Fruit fly (Drosophila melanogaster) whole organism, larva: ENCODE results near the gene Pi3K21B.

Source experiments
- noc ChIP-seq: fragments of 200-800 bp; sonication (Bioruptor generic); optimal IDR thresholded peaks from 3 replicates; lab custom pipeline; 2019; ENCODE audit warnings: missing biosample characterization, mild to moderate bottlenecking, missing genetic modification characterization, moderate library complexity

The Pi3K21B gene

dm6 chr2L:309177-309576, 11.5 kb downstream of the Pi3K21B start:
- peak; percentile 10 for TF ChIP-seq noc (tag; lab: Kevin White, UChicago)

DNA sequence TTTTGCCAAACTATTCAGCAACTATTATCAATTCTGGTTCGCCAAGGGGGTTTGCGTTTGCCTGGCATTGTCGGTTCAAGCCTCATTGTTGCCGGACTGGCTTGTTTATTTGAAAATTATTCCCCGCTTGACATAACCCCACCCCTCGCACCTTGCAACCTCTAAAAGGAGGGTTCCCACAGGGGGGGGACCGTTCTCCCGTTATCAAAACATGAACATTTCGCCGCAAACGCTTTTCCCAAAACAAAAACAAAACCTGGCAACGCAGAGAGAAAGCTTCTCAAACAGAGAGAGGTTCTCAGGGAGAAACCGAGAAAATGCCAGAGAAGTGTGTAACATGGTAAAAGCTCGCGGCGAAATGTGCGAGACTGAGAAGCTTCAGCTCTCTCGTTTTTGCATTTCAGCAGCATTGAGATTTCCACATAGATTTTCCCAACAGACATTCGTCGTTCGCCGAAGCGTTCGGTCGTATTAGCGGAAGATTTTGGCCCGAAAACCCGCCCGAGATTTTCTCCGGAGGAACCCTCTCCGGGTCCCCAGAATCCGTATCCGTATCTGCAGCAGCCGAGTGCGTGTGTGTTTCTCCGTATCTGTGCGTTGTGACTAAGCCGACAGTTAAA, 12.2 kb downstream of the Pi3K21B start:
- TF ChIP-seq noc (tag; lab: Kevin White, UChicago), result no peak

DNA sequence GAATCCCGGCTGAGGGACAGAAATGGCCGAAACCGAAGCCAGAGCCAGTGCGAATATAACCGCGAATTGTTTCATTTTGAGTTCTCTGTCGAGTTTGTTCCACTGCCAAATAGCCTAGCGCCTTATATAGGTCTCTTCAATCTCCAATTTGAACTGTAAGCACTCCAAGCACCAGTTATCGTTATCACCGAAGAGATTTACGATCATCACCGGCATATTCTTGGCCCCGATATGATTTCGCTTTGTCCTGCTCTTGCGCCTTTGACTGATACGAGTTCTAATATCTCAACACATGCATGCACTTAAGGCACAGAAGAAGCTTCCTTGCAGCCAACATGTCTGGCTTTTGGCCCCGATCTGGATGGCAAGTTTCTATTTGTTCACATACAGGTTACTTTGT, 21.5 kb downstream of the Pi3K21B start, which contains the start of gene CG11912:
TSS of gene CG11912 (minus strand) at position 101 of the 400 bp plus-strand sequence.
- no peak for TF ChIP-seq noc (tag; lab: Kevin White, UChicago)

DNA sequence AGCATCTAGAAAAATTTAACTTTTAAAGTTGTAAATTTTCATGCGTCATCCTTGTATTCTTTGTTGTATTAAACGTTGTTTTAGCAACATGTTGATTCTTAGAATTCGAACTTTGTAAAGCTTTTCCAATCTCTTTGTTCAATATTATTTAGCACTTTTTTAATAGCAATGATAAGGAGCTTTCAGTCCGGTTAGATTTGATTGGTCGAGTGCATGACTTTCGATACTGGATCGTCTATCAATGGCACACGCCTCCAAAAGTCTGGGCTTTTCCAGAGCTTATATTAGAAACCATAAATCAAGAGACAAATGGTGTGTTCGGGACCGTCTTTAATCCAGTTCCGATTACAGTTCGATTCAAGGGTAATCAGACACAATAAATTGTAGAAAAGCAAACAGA, 22.1 kb downstream of the Pi3K21B start:
- no peak for TF ChIP-seq noc (tag; lab: Kevin White, UChicago)

DNA sequence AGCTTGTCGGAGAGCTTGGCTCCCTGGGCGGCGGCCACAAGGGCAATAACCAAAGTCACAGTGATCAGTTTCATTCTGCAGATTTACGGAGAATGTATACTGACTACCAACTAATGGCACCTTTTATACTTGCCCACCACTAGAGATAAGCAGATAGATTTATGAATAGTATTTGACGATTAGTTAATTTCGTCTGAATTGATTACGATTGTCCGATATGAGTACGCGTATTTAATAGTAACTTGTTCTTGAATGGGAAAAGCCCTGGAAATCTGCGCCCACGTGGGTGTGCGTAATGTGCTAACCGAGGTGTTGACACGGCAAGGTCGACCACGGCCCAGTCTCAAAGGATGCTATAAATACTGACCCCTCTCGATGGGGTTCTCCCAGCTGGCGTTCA, 23.5 kb downstream of the Pi3K21B start, which contains the start of gene CG11911:
TSS of gene CG11911 (minus strand) at position 101 of the 400 bp plus-strand sequence.
- TF ChIP-seq noc (tag; lab: Kevin White, UChicago), result no peak

DNA sequence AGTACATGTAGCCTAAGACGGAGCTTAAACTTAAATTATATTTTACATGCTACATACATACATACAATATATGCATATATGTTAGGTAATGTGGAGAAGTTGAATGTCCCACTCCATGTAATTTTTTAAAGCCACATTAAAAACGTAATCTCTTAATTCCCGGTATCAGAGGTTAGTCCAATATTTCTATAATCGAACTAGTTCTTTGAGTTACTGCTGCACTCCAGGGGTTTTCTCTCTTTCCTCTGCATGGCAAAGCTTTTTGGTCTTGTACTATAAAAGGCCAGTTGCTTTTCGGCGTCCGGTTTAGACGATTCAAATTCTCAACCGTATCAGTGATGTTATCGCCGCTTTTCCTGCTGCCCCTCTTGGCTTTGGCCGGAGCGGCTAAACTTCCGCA, 24.1 kb downstream of the Pi3K21B start, which contains the start of gene CG33127:
TSS of gene CG33127 (plus strand) at position 309 of the 400 bp plus-strand sequence.
- no peak for TF ChIP-seq noc (tag; lab: Kevin White, UChicago)

DNA sequence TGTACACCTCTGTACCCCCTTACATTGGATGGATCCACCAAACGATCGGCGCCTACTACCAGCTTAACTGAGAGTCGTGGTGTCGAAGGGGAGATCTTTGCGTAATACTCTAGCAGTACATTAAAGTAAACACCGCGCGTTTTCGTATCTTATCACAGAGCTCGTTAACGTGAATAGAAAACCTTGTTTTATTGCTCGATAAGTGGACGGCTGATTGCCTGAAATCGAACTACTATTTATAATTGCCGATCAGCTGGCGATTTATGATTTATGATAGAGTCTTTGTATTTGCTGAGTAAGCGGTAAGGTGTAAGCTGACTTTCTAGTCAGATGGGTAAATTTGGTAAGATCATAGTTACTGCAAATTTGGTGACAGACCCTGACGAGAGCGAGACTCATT, 25.2 kb downstream of the Pi3K21B start:
- TF ChIP-seq noc (tag; lab: Kevin White, UChicago), result peak; percentile 64

dm6 chr2L:329661-330060, 32.0 kb downstream of the Pi3K21B start, which contains the start of gene CG43755:
CG43755 (minus strand) TSS chr2L:329761.
- no peak for TF ChIP-seq noc (tag; lab: Kevin White, UChicago)

dm6 chr2L:332235-332634, 34.6 kb downstream of the Pi3K21B start, which contains the start of gene CG31921:
CG31921 (minus strand) TSS chr2L:332335.
- no peak for TF ChIP-seq noc (tag; lab: Kevin White, UChicago)

DNA sequence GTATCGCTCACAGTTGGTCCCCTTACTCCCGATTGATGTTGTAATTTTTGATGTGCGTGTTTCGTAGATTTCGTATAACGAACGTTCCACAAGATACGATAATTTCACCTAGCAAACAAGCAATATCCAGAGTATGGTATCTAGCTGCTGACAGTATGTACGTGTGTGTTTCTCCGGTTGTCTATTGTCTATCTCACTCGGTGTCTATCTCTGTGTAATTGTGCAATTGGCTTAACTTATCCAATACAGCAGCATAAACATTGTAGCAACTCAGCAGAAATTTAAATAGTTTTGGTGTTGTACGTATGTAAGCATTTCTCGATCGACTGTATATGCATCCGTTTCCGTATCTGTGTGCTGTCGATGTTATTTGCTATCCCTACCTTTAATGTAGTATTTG, 49.1 kb downstream of the Pi3K21B start:
- no peak for TF ChIP-seq noc (tag; lab: Kevin White, UChicago)

dm6 chr2L:347604-348003, 49.9 kb downstream of the Pi3K21B start:
- TF ChIP-seq noc (tag; lab: Kevin White, UChicago), result no peak
